Fruit fly (Drosophila melanogaster) whole organism, larva: Measurements from ENCODE around the gene CG42728.

ENCODE experiments used
- noc ChIP-seq: fragments of 200-800 bp; sonication (Bioruptor generic); optimal IDR thresholded peaks from 3 replicates; lab custom pipeline; 2019; ENCODE audit warnings: missing biosample characterization, mild to moderate bottlenecking, missing genetic modification characterization, moderate library complexity

Gene CG42728

dm6 chr3L:15511688-15512250 lies 16.2 kb downstream of the CG42728 start:
- TF ChIP-seq noc (tag; lab: Kevin White, UChicago), result no peak

- TF ChIP-seq noc (tag; lab: Kevin White, UChicago), result peak; percentile 16
Measured at dm6 chr3L:15510787-15511186, 17.2 kb downstream of the CG42728 start, which contains the start of gene MsrA. Gene MsrA, plus strand, starts transcription at chr3L:15511052.

- no peak for TF ChIP-seq noc (tag; lab: Kevin White, UChicago)
Measured at dm6 chr3L:15509398-15509797, 18.6 kb downstream of the CG42728 start, which contains the start of the genes gdl and gdl-ORF39. Gene gdl, plus strand, starts transcription at chr3L:15509445. Gene gdl-ORF39, plus strand, starts transcription at chr3L:15509445.

- no peak for TF ChIP-seq noc (tag; lab: Kevin White, UChicago)
Measured at dm6 chr3L:15508750-15509149, 19.2 kb downstream of the CG42728 start, which contains the start of gene Z600. Gene Z600, plus strand, starts transcription at chr3L:15509061.

- TF ChIP-seq noc (tag; lab: Kevin White, UChicago), result peak; percentile 99
Measured at dm6 chr3L:15508233-15508632, 19.8 kb downstream of the CG42728 start, which contains the start of gene CG7841. Gene CG7841, minus strand, starts transcription at chr3L:15508252.

- no peak for TF ChIP-seq noc (tag; lab: Kevin White, UChicago)
Measured at dm6 chr3L:15507148-15507896, 20.7 kb downstream of the CG42728 start.

dm6 chr3L:15506174-15506926 lies 21.6 kb downstream of the CG42728 start:
- TF ChIP-seq noc (tag; lab: Kevin White, UChicago), result no peak

- TF ChIP-seq noc (tag; lab: Kevin White, UChicago), result no peak
Measured at dm6 chr3L:15504687-15505086, 23.3 kb downstream of the CG42728 start, which contains the start of gene CG7857. Gene CG7857, minus strand, starts transcription at chr3L:15504894.

dm6 chr3L:15502256-15502655 lies 25.7 kb downstream of the CG42728 start:
- no peak for TF ChIP-seq noc (tag; lab: Kevin White, UChicago)

dm6 chr3L:15501646-15501972 lies 26.4 kb downstream of the CG42728 start:
- TF ChIP-seq noc (tag; lab: Kevin White, UChicago), result peak; percentile 9

- peak; percentile 12 for TF ChIP-seq noc (tag; lab: Kevin White, UChicago)
Measured at dm6 chr3L:15500813-15501645, 27.0 kb downstream of the CG42728 start, which contains the start of gene CG7272. Gene CG7272, plus strand, starts transcription at chr3L:15500938.

dm6 chr3L:15498745-15499144 lies 29.3 kb downstream of the CG42728 start, which contains the start of gene CG7275:
Gene CG7275, plus strand, starts transcription at chr3L:15498959.
- TF ChIP-seq noc (tag; lab: Kevin White, UChicago), result no peak

dm6 chr3L:15497902-15498301 lies 30.1 kb downstream of the CG42728 start, which contains the start of gene CG7276:
Gene CG7276, plus strand, starts transcription at chr3L:15498202.
- no peak for TF ChIP-seq noc (tag; lab: Kevin White, UChicago)

- TF ChIP-seq noc (tag; lab: Kevin White, UChicago), result no peak
Measured at dm6 chr3L:15496274-15496673, 31.7 kb downstream of the CG42728 start, which contains the start of gene CG13455. Gene CG13455, plus strand, starts transcription at chr3L:15496574.

dm6 chr3L:15495449-15495848 lies 32.5 kb downstream of the CG42728 start, which contains the start of gene CG12355:
Gene CG12355, minus strand, starts transcription at chr3L:15495549.
- no peak for TF ChIP-seq noc (tag; lab: Kevin White, UChicago)
